Fruit fly (Drosophila melanogaster): ENCODE data around the gene Top2.
A peak's percentile ranks its signal among the peaks of the same experiment; 100 is the strongest.

- TF ChIP-seq Pif1A (GFP tag; optimal IDR thresholded peaks at IDR 0.05) (peak; percentile 60), CG14655 (GFP tag; optimal IDR thresholded peaks at IDR 0.05) (peak; percentile 69), CG13204 (GFP tag; optimal IDR thresholded peaks at IDR 0.05) (no peak), Pif1B (GFP tag; optimal IDR thresholded peaks at IDR 0.05) (no peak), EcR (GFP tag; optimal IDR thresholded peaks at IDR 0.05) (no peak), fd96Ca (GFP tag; IDR thresholded peaks at IDR 0.05) (no peak), CG8159 (tag; optimal IDR thresholded peaks at IDR 0.05) (peak; percentile 48), Ets98B (GFP tag; IDR thresholded peaks at IDR 0.05) (no peak), CG4496 (GFP tag; IDR thresholded peaks at IDR 0.05) (0 out of 3 replicates have a peak, but pooled peaks have one; percentile 18), CG17806 (tag; optimal IDR thresholded peaks at IDR 0.05) (peak; percentile 27), gl (tag; optimal IDR thresholded peaks at IDR 0.05) (no peak), CG12605 (GFP tag; IDR thresholded peaks at IDR 0.05) (peak; percentile 66)
Observed at dm6 chr2L:19397617-19398316, 55.5 kb downstream of the Top2 start.

Measured in whole organism, pupa.